Worm (Caenorhabditis elegans) whole organism, early embryonic: Measurements from ENCODE around the gene C18H7.6.

Experiments
- aly-1 ChIP-seq: sonication (generic microtip); optimal IDR thresholded peaks from 2 replicates; lab custom pipeline; 2016; ENCODE audit warnings: missing genetic modification characterization, missing compliant biosample characterization
- ama-1 ChIP-seq: fragments of 150-350 bp; optimal IDR thresholded peaks from 2 replicates; lab custom pipeline; 2014
- flt-1 ChIP-seq: fragments of 200-800 bp; sonication (Bioruptor generic); IDR thresholded peaks from 2 replicates; pipeline ENCODE4 v1.3.6; 2022; ENCODE audit warnings: missing genetic modification characterization, missing compliant biosample characterization
- sea-1 ChIP-seq: fragments of 200-800 bp; sonication (Bioruptor generic); conservative IDR thresholded peaks from 2 replicates; pipeline ENCODE4 v1.3.6; 2022; ENCODE audit warnings: missing genetic modification characterization, missing compliant biosample characterization

- TF ChIP-seq ama-1 (lab: Kevin White, UChicago) (no peak), aly-1 (no peak), flt-1 (GFP tag; lab: Robert Waterston, UW) (no peak), sea-1 (no peak)
Measured at ce11 chrIV:596292-596952, 4.1 kb upstream of the C18H7.6 start, which contains the start of the genes C18H7.7 and C18H7.11.
